Worm (Caenorhabditis elegans) whole organism, mixed stage, embryonic: Measurements from ENCODE around the gene sma-2.

Experiments used
- lin-13 ChIP-seq: fragments of 150-350 bp; optimal IDR thresholded peaks from 2 replicates; lab custom pipeline; 2014; ENCODE audit warnings: missing biosample characterization, missing genetic modification characterization
- lsy-2 ChIP-seq: fragments of 150-350 bp; optimal IDR thresholded peaks from 2 replicates; lab custom pipeline; 2014; ENCODE audit warnings: missing biosample characterization, missing genetic modification characterization
- sptf-1 ChIP-seq: sonication (generic microtip); optimal IDR thresholded peaks from 2 replicates; lab custom pipeline; 2017; ENCODE audit warnings: mild to moderate bottlenecking, missing genetic modification characterization, moderate library complexity, missing compliant biosample characterization

DNA sequence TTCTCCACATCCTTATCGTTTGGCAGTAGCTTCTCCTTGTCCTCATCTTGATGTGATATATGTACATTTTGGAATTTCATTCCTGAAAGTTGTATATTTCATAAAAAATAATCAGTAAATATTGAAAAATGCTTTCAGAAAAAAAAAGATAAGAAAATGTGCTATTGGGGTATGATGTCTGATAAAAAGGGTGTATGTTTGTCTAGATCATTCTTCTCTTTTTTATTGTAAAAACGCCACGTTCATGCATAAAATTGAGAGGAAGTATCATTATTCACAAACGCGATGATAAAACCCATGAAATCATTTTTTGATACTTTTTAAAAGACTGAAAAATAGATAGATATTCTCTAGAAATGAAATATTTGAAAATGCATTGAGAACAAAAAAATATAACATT is 860 bp upstream of the sma-2 start:
- no peak for TF ChIP-seq sptf-1 (tag; lab: Kevin White, UChicago)
- TF ChIP-seq lsy-2 (tag; lab: Kevin White, UChicago), result no peak
- no peak for TF ChIP-seq lin-13 (tag; lab: Kevin White, UChicago)
